Worm (Caenorhabditis elegans) whole organism, early embryonic: Measurements from ENCODE around the gene K09D9.3.

Source experiments
- B0310.2 ChIP-seq: sonication (generic microtip); optimal IDR thresholded peaks from 2 replicates; lab custom pipeline; 2016; ENCODE audit warnings: mild to moderate bottlenecking, missing genetic modification characterization, missing compliant biosample characterization
- F13C5.2 ChIP-seq: sonication (generic microtip); optimal IDR thresholded peaks from 2 replicates; lab custom pipeline; 2017; ENCODE audit warnings: mild to moderate bottlenecking, missing genetic modification characterization, inconsistent platforms, missing compliant biosample characterization
- aly-1 ChIP-seq: sonication (generic microtip); optimal IDR thresholded peaks from 2 replicates; lab custom pipeline; 2016; ENCODE audit warnings: missing genetic modification characterization, missing compliant biosample characterization
- ama-1 ChIP-seq: fragments of 150-350 bp; optimal IDR thresholded peaks from 2 replicates; lab custom pipeline; 2014
- ceh-13 ChIP-seq: fragments of 200-800 bp; sonication (Bioruptor generic); optimal IDR thresholded peaks from 2 replicates; lab custom pipeline; 2018; ENCODE audit warnings: mild to moderate bottlenecking, missing genetic modification characterization, missing compliant biosample characterization
- ceh-36 ChIP-seq: sonication (generic microtip); optimal IDR thresholded peaks from 2 replicates; lab custom pipeline; 2016; ENCODE audit warnings: missing genetic modification characterization, inconsistent platforms, missing compliant biosample characterization
- ets-7 ChIP-seq: sonication (generic microtip); optimal IDR thresholded peaks from 2 replicates; lab custom pipeline; 2016; ENCODE audit warnings: missing genotype, missing genetic modification characterization, missing compliant biosample characterization
- flt-1 ChIP-seq: fragments of 200-800 bp; sonication (Bioruptor generic); IDR thresholded peaks from 2 replicates; pipeline ENCODE4 v1.3.6; 2022; ENCODE audit warnings: missing genetic modification characterization, missing compliant biosample characterization
- hmbx-1 ChIP-seq: sonication (generic microtip); optimal IDR thresholded peaks from 2 replicates; lab custom pipeline; 2016; ENCODE audit warnings: mild to moderate bottlenecking, missing genetic modification characterization, missing compliant biosample characterization
- hmg-4 ChIP-seq: fragments of 200-800 bp; sonication (Bioruptor generic); optimal IDR thresholded peaks from 2 replicates; lab custom pipeline; 2018; ENCODE audit warnings: mild to moderate bottlenecking, missing genetic modification characterization, missing compliant biosample characterization
- hnd-1 ChIP-seq: sonication (generic microtip); optimal IDR thresholded peaks from 2 replicates; lab custom pipeline; 2016; ENCODE audit warnings: missing genetic modification characterization, missing compliant biosample characterization
- pes-1 ChIP-seq: fragments of 200-800 bp; sonication (Bioruptor generic); IDR thresholded peaks from 2 replicates; pipeline ENCODE4 v1.3.6; 2022; ENCODE audit warnings: missing genetic modification reagents, missing genetic modification characterization, missing compliant biosample characterization
- scrt-1 ChIP-seq: fragments of 200-800 bp; sonication (Bioruptor generic); IDR thresholded peaks from 2 replicates; pipeline ENCODE4 v1.3.6; 2022; ENCODE audit warnings: missing genetic modification characterization, missing compliant biosample characterization
- sea-1 ChIP-seq: fragments of 200-800 bp; sonication (Bioruptor generic); conservative IDR thresholded peaks from 2 replicates; pipeline ENCODE4 v1.3.6; 2022; ENCODE audit warnings: missing genetic modification characterization, missing compliant biosample characterization
- tbx-11 ChIP-seq: fragments of 200-800 bp; sonication (Bioruptor generic); IDR thresholded peaks from 2 replicates; pipeline ENCODE4 v1.3.6; 2022; ENCODE audit warnings: missing genetic modification characterization, missing compliant biosample characterization
- tbx-37 ChIP-seq: fragments of 200-800 bp; sonication (Bioruptor generic); conservative IDR thresholded peaks from 2 replicates; pipeline ENCODE4 v1.3.6; 2022; ENCODE audit warnings: missing genetic modification reagents, missing genetic modification characterization, missing compliant biosample characterization
- tra-4 ChIP-seq: sonication (generic microtip); optimal IDR thresholded peaks from 2 replicates; lab custom pipeline; 2017; ENCODE audit warnings: missing genetic modification characterization, missing compliant biosample characterization

Gene K09D9.3

ce11 chrV:4016780-4017179 is 2.5 kb upstream of the K09D9.3 start, which contains the start of gene srw-89:
TSS of gene srw-89 (plus strand) at chrV:4017080.
- TF ChIP-seq pes-1 (GFP tag; lab: Robert Waterston, UW) (no peak), ceh-13 (GFP tag; lab: Kevin White, UChicago) (no peak), hmg-4 (GFP tag; lab: Kevin White, UChicago) (no peak), ets-7 (no peak), flt-1 (GFP tag; lab: Robert Waterston, UW) (no peak)

- TF ChIP-seq ceh-13 (GFP tag; lab: Kevin White, UChicago) (no peak), tbx-37 (GFP tag; lab: Robert Waterston, UW) (no peak), hmg-4 (GFP tag; lab: Kevin White, UChicago) (no peak), aly-1 (no peak), pes-1 (GFP tag; lab: Robert Waterston, UW) (no peak), ceh-36 (tag; lab: Kevin White, UChicago) (no peak), sea-1 (GFP tag; lab: Robert Waterston, UW) (no peak), flt-1 (GFP tag; lab: Robert Waterston, UW) (no peak), F13C5.2 (no peak), tra-4 (no peak), ama-1 (lab: Kevin White, UChicago) (no peak), hmbx-1 (tag; lab: Kevin White, UChicago) (no peak), ets-7 (no peak), hnd-1 (tag; lab: Kevin White, UChicago) (no peak), B0310.2 (tag; lab: Kevin White, UChicago) (no peak), scrt-1 (GFP tag; lab: Robert Waterston, UW) (no peak), tbx-11 (no peak)
These were observed 697 bp upstream of the K09D9.3 start for ce11 chrV:4018591-4018990.

- no peak for TF ChIP-seq B0310.2 (tag; lab: Kevin White, UChicago)
- TF ChIP-seq ceh-13 (GFP tag; lab: Kevin White, UChicago) = no peak
- no peak for TF ChIP-seq hmg-4 (GFP tag; lab: Kevin White, UChicago)
- TF ChIP-seq aly-1 = no peak
- TF ChIP-seq sea-1 (GFP tag; lab: Robert Waterston, UW) = no peak
- TF ChIP-seq tra-4 = no peak
- TF ChIP-seq ceh-36 (tag; lab: Kevin White, UChicago) = no peak
- TF ChIP-seq hnd-1 (tag; lab: Kevin White, UChicago) = no peak
- no peak for TF ChIP-seq hmbx-1 (tag; lab: Kevin White, UChicago)
- no peak for TF ChIP-seq tbx-37 (GFP tag; lab: Robert Waterston, UW)
- TF ChIP-seq flt-1 (GFP tag; lab: Robert Waterston, UW) = no peak
- no peak for TF ChIP-seq F13C5.2
- TF ChIP-seq scrt-1 (GFP tag; lab: Robert Waterston, UW) = no peak
- TF ChIP-seq ama-1 (lab: Kevin White, UChicago) = no peak
- TF ChIP-seq ets-7 = no peak
These were observed 2.5 kb downstream of the K09D9.3 start, which contains the start of gene K09D9.14 for ce11 chrV:4021776-4022175. TSS of gene K09D9.14 (minus strand) at chrV:4021876.

- TF ChIP-seq flt-1 (GFP tag; lab: Robert Waterston, UW) (no peak), B0310.2 (tag; lab: Kevin White, UChicago) (no peak), ama-1 (lab: Kevin White, UChicago) (no peak), aly-1 (no peak), tbx-11 (no peak), pes-1 (GFP tag; lab: Robert Waterston, UW) (no peak), hmg-4 (GFP tag; lab: Kevin White, UChicago) (no peak), ceh-36 (tag; lab: Kevin White, UChicago) (no peak), ceh-13 (GFP tag; lab: Kevin White, UChicago) (no peak), hmbx-1 (tag; lab: Kevin White, UChicago) (no peak), F13C5.2 (no peak), sea-1 (GFP tag; lab: Robert Waterston, UW) (no peak), scrt-1 (GFP tag; lab: Robert Waterston, UW) (no peak), tbx-37 (GFP tag; lab: Robert Waterston, UW) (no peak), ets-7 (no peak), hnd-1 (tag; lab: Kevin White, UChicago) (no peak), tra-4 (no peak)
These were observed 3.0 kb downstream of the K09D9.3 start, which contains the start of gene cyp-35A3 for ce11 chrV:4022309-4022708. TSS of gene cyp-35A3 (plus strand) at chrV:4022609.

- TF ChIP-seq aly-1 (no peak), hmbx-1 (tag; lab: Kevin White, UChicago) (no peak), tbx-11 (no peak), F13C5.2 (no peak), ceh-13 (GFP tag; lab: Kevin White, UChicago) (no peak), scrt-1 (GFP tag; lab: Robert Waterston, UW) (no peak), hmg-4 (GFP tag; lab: Kevin White, UChicago) (no peak)
These were observed 5.5 kb downstream of the K09D9.3 start, which contains the start of gene K09D9.1 for ce11 chrV:4024777-4025176. TSS of gene K09D9.1 (plus strand) at chrV:4025047.

- TF ChIP-seq flt-1 (GFP tag; lab: Robert Waterston, UW) (0 out of 2 replicates have a peak, but pooled peaks have one; percentile 23), ceh-13 (GFP tag; lab: Kevin White, UChicago) (no peak)
These were observed 10.3 kb downstream of the K09D9.3 start for ce11 chrV:4029627-4030026.

- TF ChIP-seq tbx-37 (GFP tag; lab: Robert Waterston, UW) (no peak), hmg-4 (GFP tag; lab: Kevin White, UChicago) (no peak), ama-1 (lab: Kevin White, UChicago) (no peak), ets-7 (no peak), hmbx-1 (tag; lab: Kevin White, UChicago) (no peak), flt-1 (GFP tag; lab: Robert Waterston, UW) (no peak), scrt-1 (GFP tag; lab: Robert Waterston, UW) (no peak)
These were observed 12.0 kb downstream of the K09D9.3 start, which contains the start of gene cyp-35A4 for ce11 chrV:4031319-4031718. TSS of gene cyp-35A4 (plus strand) at chrV:4031619.

ce11 chrV:4034303-4034702 is 15.0 kb downstream of the K09D9.3 start, which contains the start of gene C49G7.7:
TSS of gene C49G7.7 (plus strand) at chrV:4034476.
- no peak for TF ChIP-seq tra-4
